Fruit fly (Drosophila melanogaster): ENCODE measurements around the gene mRpS24.

Gene mRpS24

DNA sequence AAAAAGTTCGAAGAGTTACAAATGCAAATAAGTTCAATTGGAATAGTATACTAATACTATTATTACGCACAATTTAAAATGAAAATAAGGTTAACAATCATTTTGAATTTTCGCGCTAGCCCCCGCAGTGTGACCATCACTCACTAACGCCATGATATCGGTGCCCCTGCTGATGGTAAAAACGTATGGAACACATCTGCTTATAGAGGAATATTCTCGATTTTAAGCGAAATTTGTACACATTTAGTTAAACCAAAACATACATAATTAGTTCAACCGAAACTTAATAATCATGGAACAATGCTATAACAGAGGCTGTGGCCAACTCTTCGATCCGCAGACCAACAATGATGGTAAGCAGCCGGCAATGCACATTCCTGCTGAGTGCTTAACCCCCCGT lies 22.8 kb upstream of the mRpS24 start, which contains the start of gene mora (continued):
- TF ChIP-seq pros (GFP tag; optimal IDR thresholded peaks at IDR 0.05) (no peak), tup (GFP tag; optimal IDR thresholded peaks at IDR 0.05) (no peak), CG2712 (tag; optimal IDR thresholded peaks at IDR 0.05) (no peak), Myb (GFP tag; optimal IDR thresholded peaks at IDR 0.05) (no peak), CG9609 (GFP tag; optimal IDR thresholded peaks at IDR 0.05) (no peak), gcm (GFP tag; optimal IDR thresholded peaks at IDR 0.05) (no peak), CG2129 (GFP tag; IDR thresholded peaks at IDR 0.05; ENCODE audit: partially characterized antibody) (no peak), CG4854 (GFP tag; optimal IDR thresholded peaks at IDR 0.05) (no peak), zen2 (GFP tag; IDR thresholded peaks at IDR 0.05; ENCODE audit: partially characterized antibody) (no peak), CG6689 (GFP tag; IDR thresholded peaks at IDR 0.05) (no peak), CG15601 (tag; optimal IDR thresholded peaks at IDR 0.05) (no peak), CG30403 (GFP tag; optimal IDR thresholded peaks at IDR 0.05) (no peak), CG16815 (GFP tag; optimal IDR thresholded peaks at IDR 0.05) (no peak), Opbp (GFP tag; IDR thresholded peaks at IDR 0.05; ENCODE audit: partially characterized antibody) (no peak), grau (tag; optimal IDR thresholded peaks at IDR 0.05) (no peak), Lhr (GFP tag; optimal IDR thresholded peaks at IDR 0.05) (no peak), Eip74EF (GFP tag; optimal IDR thresholded peaks at IDR 0.05) (no peak), dati (GFP tag; IDR thresholded peaks at IDR 0.05) (no peak), Adf1 (GFP tag; IDR thresholded peaks at IDR 0.05) (no peak), zfh2 (GFP tag; optimal IDR thresholded peaks at IDR 0.05) (no peak), exex (tag; optimal IDR thresholded peaks at IDR 0.05) (no peak), gfzf (GFP tag; optimal IDR thresholded peaks at IDR 0.05) (peak; percentile 88), CG15514 (GFP tag; optimal IDR thresholded peaks at IDR 0.05) (peak; percentile 6), sug (tag; optimal IDR thresholded peaks at IDR 0.05) (no peak), Meics (GFP tag; optimal IDR thresholded peaks at IDR 0.05) (no peak), tgo (GFP tag; IDR thresholded peaks at IDR 0.05) (no peak), row (GFP tag; IDR thresholded peaks at IDR 0.05) (peak; percentile 11; the same call in 1 of the 3 replicates), CG12942 (GFP tag; optimal IDR thresholded peaks at IDR 0.05) (no peak), maf-S (GFP tag; optimal IDR thresholded peaks at IDR 0.05) (no peak), wdn (GFP tag; IDR thresholded peaks at IDR 0.05) (no peak), chm (GFP tag; IDR thresholded peaks at IDR 0.05) (no peak), bcd (GFP tag; optimal IDR thresholded peaks at IDR 0.05) (no peak), CG18764 (GFP tag; optimal IDR thresholded peaks at IDR 0.05) (no peak), BEAF-32 (GFP tag; optimal IDR thresholded peaks at IDR 0.05) (peak; percentile 47), hth (optimal IDR thresholded peaks at IDR 0.05) (no peak), CG31224 (GFP tag; IDR thresholded peaks at IDR 0.05) (no peak), NK7.1 (GFP tag; optimal IDR thresholded peaks at IDR 0.05) (no peak), salm (tag; optimal IDR thresholded peaks at IDR 0.05) (no peak), CG2120 (GFP tag; optimal IDR thresholded peaks at IDR 0.05) (no peak), jumu (GFP tag; optimal IDR thresholded peaks at IDR 0.05) (no peak), br (optimal IDR thresholded peaks at IDR 0.05) (no peak), so (GFP tag; IDR thresholded peaks at IDR 0.05) (no peak), fu2 (GFP tag; optimal IDR thresholded peaks at IDR 0.05) (no peak), CG4730 (GFP tag; IDR thresholded peaks at IDR 0.05) (no peak), CG11093 (GFP tag; IDR thresholded peaks at IDR 0.05) (no peak), CG6254 (GFP tag; optimal IDR thresholded peaks at IDR 0.05) (no peak), Lim3 (GFP tag; IDR thresholded peaks at IDR 0.05) (no peak), Elba2 (GFP tag; optimal IDR thresholded peaks at IDR 0.05) (no peak), Usf (GFP tag; optimal IDR thresholded peaks at IDR 0.05) (no peak), pita (GFP tag; optimal IDR thresholded peaks at IDR 0.05) (no peak), Camta (GFP tag; optimal IDR thresholded peaks at IDR 0.05) (no peak), nau (GFP tag; optimal IDR thresholded peaks at IDR 0.05) (no peak), YL-1 (GFP tag; optimal IDR thresholded peaks at IDR 0.05) (peak; percentile 72)
